Worm (Caenorhabditis elegans) whole organism, L1 larva: Measurements from ENCODE around the gene sre-26.

Experiments used
- C04F5.9 ChIP-seq: sonication (generic microtip); optimal IDR thresholded peaks from 2 replicates; lab custom pipeline; 2016; ENCODE audit warnings: missing genetic modification characterization, missing compliant biosample characterization
- C16A3.4 ChIP-seq: fragments of 150-350 bp; optimal IDR thresholded peaks from 2 replicates; lab custom pipeline; 2014; ENCODE audit warnings: missing biosample characterization, missing genetic modification characterization
- C34B4.2 ChIP-seq: sonication (generic microtip); optimal IDR thresholded peaks from 2 replicates; lab custom pipeline; 2017; ENCODE audit warnings: mild to moderate bottlenecking, missing genetic modification characterization, missing compliant biosample characterization
- Y116A8C.19 ChIP-seq: sonication (generic microtip); optimal IDR thresholded peaks from 2 replicates; lab custom pipeline; 2016; ENCODE audit warnings: missing compliant biosample characterization, missing genetic modification characterization, borderline replicate concordance
- aha-1 ChIP-seq: fragments of 150-350 bp; optimal IDR thresholded peaks from 2 replicates; lab custom pipeline; 2014; ENCODE audit warnings: missing biosample characterization, missing genetic modification characterization
- blmp-1 ChIP-seq: fragments of 150-350 bp; optimal IDR thresholded peaks from 2 replicates; lab custom pipeline; 2014; ENCODE audit warnings: missing biosample characterization, missing genetic modification characterization
- ceh-8 ChIP-seq: fragments of 200-800 bp; sonication (Bioruptor generic); optimal IDR thresholded peaks from 2 replicates; lab custom pipeline; 2018; ENCODE audit warnings: mild to moderate bottlenecking, missing genetic modification characterization, moderate library complexity, missing compliant biosample characterization
- ceh-82 ChIP-seq, 3 experiments: fragments of 150-350 bp in 1 of 3; sonication (generic microtip) in 2 of 3; optimal IDR thresholded peaks; 2 replicates each; lab custom pipeline; 2014 to 2017; ENCODE audit warnings: missing biosample characterization in 3 of 3, missing genetic modification characterization in 3 of 3
- dsc-1 ChIP-seq: sonication (generic microtip); optimal IDR thresholded peaks from 2 replicates; lab custom pipeline; 2016; ENCODE audit warnings: mild to moderate bottlenecking, missing genetic modification characterization, missing compliant biosample characterization
- efl-1 ChIP-seq, 4 experiments: fragments of 150-350 bp; optimal IDR thresholded peaks in 3 of 4; peaks in 1 of 4; 1 replicate in 1 of 4; 2 replicates in 3 of 4; lab custom pipeline; 2014; ENCODE audit warnings: missing biosample characterization in 2 of 4, missing genetic modification characterization in 2 of 4, missing genetic modification reagents in 2 of 4
- efl-3 ChIP-seq: fragments of 200-800 bp; sonication (Bioruptor generic); optimal IDR thresholded peaks from 2 replicates; lab custom pipeline; 2018; ENCODE audit warnings: mild to moderate bottlenecking, missing genetic modification characterization, missing compliant biosample characterization
- egl-27 ChIP-seq, 2 experiments: fragments of 150-350 bp in 1 of 2; sonication (generic microtip); optimal IDR thresholded peaks; 3 replicates each; lab custom pipeline; 2017 to 2018; ENCODE audit warnings: missing biosample characterization in 2 of 2, missing genetic modification characterization in 2 of 2, missing genetic modification reagents in 2 of 2
- elt-3 ChIP-seq, 6 experiments: fragments of 150-350 bp in 1 of 6; sonication (generic microtip); optimal IDR thresholded peaks; 2 replicates each; lab custom pipeline; 2017 to 2018; ENCODE audit warnings: missing biosample characterization in 6 of 6, missing genetic modification characterization in 6 of 6, inconsistent platforms in 1 of 6
- ets-5 ChIP-seq: fragments of 200-800 bp; sonication (Bioruptor generic); IDR thresholded peaks from 2 replicates; pipeline ENCODE4 v1.3.6; 2022; ENCODE audit warnings: missing genetic modification characterization, missing compliant biosample characterization
- fkh-10 ChIP-seq: sonication (generic microtip); optimal IDR thresholded peaks from 2 replicates; lab custom pipeline; 2017; ENCODE audit warnings: missing biosample characterization, missing genetic modification reagents, missing genetic modification characterization
- isw-1 ChIP-seq: fragments of 200-800 bp; sonication (Bioruptor generic); IDR thresholded peaks from 2 replicates; pipeline ENCODE4 v1.3.6; 2022; ENCODE audit warnings: missing genetic modification characterization, missing compliant biosample characterization
- lin-14 ChIP-seq: fragments of 200-800 bp; sonication (Bioruptor generic); optimal IDR thresholded peaks from 2 replicates; lab custom pipeline; 2018; ENCODE audit warnings: mild to moderate bottlenecking, missing genetic modification characterization, moderate library complexity, missing compliant biosample characterization
- lin-39 ChIP-seq: fragments of 150-350 bp; optimal IDR thresholded peaks from 2 replicates; lab custom pipeline; 2014; ENCODE audit warnings: missing biosample characterization, missing genetic modification reagents, missing genetic modification characterization
- mdl-1 ChIP-seq, 2 experiments: fragments of 150-350 bp; optimal IDR thresholded peaks; 2 replicates each; lab custom pipeline; 2014 to 2017; ENCODE audit warnings: missing biosample characterization in 2 of 2, missing genetic modification characterization in 2 of 2, inconsistent platforms in 1 of 2
- nhr-11 ChIP-seq: fragments of 150-350 bp; optimal IDR thresholded peaks from 2 replicates; lab custom pipeline; 2014; ENCODE audit warnings: missing biosample characterization, missing genetic modification characterization
- nhr-12 ChIP-seq: sonication (generic microtip); optimal IDR thresholded peaks from 2 replicates; lab custom pipeline; 2017; ENCODE audit warnings: missing biosample characterization, missing genetic modification characterization
- nhr-237 ChIP-seq: fragments of 150-350 bp; optimal IDR thresholded peaks from 2 replicates; lab custom pipeline; 2014; ENCODE audit warnings: missing biosample characterization, missing genetic modification characterization
- nhr-28 ChIP-seq: fragments of 150-350 bp; optimal IDR thresholded peaks from 2 replicates; lab custom pipeline; 2014; ENCODE audit warnings: missing biosample characterization, missing genetic modification characterization
- nhr-47 ChIP-seq: sonication (generic microtip); optimal IDR thresholded peaks from 2 replicates; lab custom pipeline; 2016; ENCODE audit warnings: mild to moderate bottlenecking, missing genetic modification characterization, moderate library complexity, missing compliant biosample characterization
- nhr-71 ChIP-seq: sonication (generic microtip); optimal IDR thresholded peaks from 2 replicates; lab custom pipeline; 2016; ENCODE audit warnings: mild to moderate bottlenecking, missing genetic modification characterization, moderate library complexity, missing compliant biosample characterization
- nhr-84 ChIP-seq: sonication (generic microtip); optimal IDR thresholded peaks from 2 replicates; lab custom pipeline; 2017; ENCODE audit warnings: missing biosample characterization, missing genetic modification characterization
- nhr-85 ChIP-seq: sonication (generic microtip); peaks from one replicate; lab custom pipeline; 2016; ENCODE audit warnings: missing genetic modification characterization, inconsistent platforms, missing compliant biosample characterization
- pag-3 ChIP-seq: sonication (generic microtip); optimal IDR thresholded peaks from 2 replicates; lab custom pipeline; 2017; ENCODE audit warnings: missing genetic modification characterization, mild to moderate bottlenecking, missing compliant biosample characterization, antibody characterized with exemption, borderline replicate concordance; ENCODE audit not compliant: insufficient read depth
- rnt-1 ChIP-seq: sonication (generic microtip); optimal IDR thresholded peaks from 2 replicates; lab custom pipeline; 2016; ENCODE audit warnings: mild to moderate bottlenecking, missing genetic modification characterization, moderate library complexity, missing compliant biosample characterization
- skn-1 ChIP-seq: fragments of 150-350 bp; optimal IDR thresholded peaks from 2 replicates; lab custom pipeline; 2014; ENCODE audit warnings: missing biosample characterization, missing genetic modification characterization
- sptf-1 ChIP-seq: fragments of 150-350 bp; optimal IDR thresholded peaks from 2 replicates; lab custom pipeline; 2014; ENCODE audit warnings: missing biosample characterization, missing genetic modification characterization
- sup-37 ChIP-seq: fragments of 200-800 bp; sonication (Bioruptor generic); optimal IDR thresholded peaks from 2 replicates; lab custom pipeline; 2018; ENCODE audit warnings: mild to moderate bottlenecking, missing genetic modification characterization, missing compliant biosample characterization
- unc-130 ChIP-seq: fragments of 150-350 bp; optimal IDR thresholded peaks from 2 replicates; lab custom pipeline; 2017; ENCODE audit warnings: missing biosample characterization, missing genetic modification characterization, inconsistent platforms
- unc-30 ChIP-seq: sonication (generic microtip); optimal IDR thresholded peaks from 2 replicates; lab custom pipeline; 2017; ENCODE audit warnings: missing biosample characterization, missing genetic modification characterization
- unc-98 ChIP-seq: fragments of 200-800 bp; sonication (Bioruptor generic); IDR thresholded peaks from 2 replicates; pipeline ENCODE4 v1.3.6; 2022; ENCODE audit warnings: missing genetic modification characterization, missing compliant biosample characterization
- vab-15 ChIP-seq: sonication (generic microtip); optimal IDR thresholded peaks from 2 replicates; lab custom pipeline; 2017; ENCODE audit warnings: missing genotype, mild to moderate bottlenecking, missing genetic modification characterization, missing compliant biosample characterization
- zag-1 ChIP-seq: fragments of 150-350 bp; optimal IDR thresholded peaks from 2 replicates; lab custom pipeline; 2014; ENCODE audit warnings: missing biosample characterization, missing genetic modification characterization
- zip-4 ChIP-seq: fragments of 200-800 bp; sonication (Bioruptor generic); optimal IDR thresholded peaks from 2 replicates; lab custom pipeline; 2018; ENCODE audit warnings: mild to moderate bottlenecking, missing genetic modification characterization, moderate library complexity, missing compliant biosample characterization

sre-26 gene

ce11 chrII:12420486-12420885 is at the start of gene sre-26:
Gene sre-26 (minus strand): TSS chrII:12420586.
- TF ChIP-seq unc-130 (tag; lab: Kevin White, UChicago) (no peak), efl-1 (optimal IDR thresholded peaks at IDR 0.05; lab: Kevin White, UChicago) (no peak), efl-1 (GFP tag; optimal IDR thresholded peaks at IDR 0.05 in 1 of 2; lab: Kevin White, UChicago) (no peak), efl-3 (GFP tag; lab: Kevin White, UChicago) (no peak), ceh-82 (tag; optimal IDR thresholded peaks at IDR 0.05; lab: Kevin White, UChicago) (no peak), mdl-1 (tag; optimal IDR thresholded peaks at IDR 0.05; lab: Kevin White, UChicago) (no peak), C04F5.9 (tag; lab: Kevin White, UChicago) (no peak), sup-37 (no peak), Y116A8C.19 (tag; lab: Kevin White, UChicago) (no peak)

ce11 chrII:12467047-12467446 is 46.7 kb upstream of the sre-26 start, which contains the start of gene srg-16:
Gene srg-16 (plus strand): TSS chrII:12467133.
- TF ChIP-seq zag-1 (no peak), Y116A8C.19 (tag; lab: Kevin White, UChicago) (no peak), fkh-10 (GFP tag; lab: Kevin White, UChicago) (no peak), aha-1 (tag; lab: Kevin White, UChicago) (no peak), unc-98 (GFP tag; lab: Robert Waterston, UW) (no peak), nhr-47 (tag; lab: Kevin White, UChicago) (no peak), ets-5 (GFP tag; lab: Robert Waterston, UW) (no peak), vab-15 (tag; lab: Kevin White, UChicago) (no peak), nhr-11 (tag; lab: Kevin White, UChicago) (no peak), isw-1 (no peak), nhr-12 (tag; lab: Kevin White, UChicago) (no peak), nhr-84 (tag; lab: Kevin White, UChicago) (no peak), C04F5.9 (tag; lab: Kevin White, UChicago) (no peak), nhr-28 (no peak)

ce11 chrII:12465557-12465956 is 45.2 kb upstream of the sre-26 start, which contains the start of gene sre-37:
Gene sre-37 (plus strand): TSS chrII:12465857.
- TF ChIP-seq lin-39 (tag; lab: Kevin White, UChicago) (no peak), sptf-1 (no peak), zip-4 (GFP tag; lab: Kevin White, UChicago) (no peak), ceh-8 (GFP tag; lab: Kevin White, UChicago) (no peak), blmp-1 (tag; lab: Kevin White, UChicago) (no peak), egl-27 (tag; optimal IDR thresholded peaks at IDR 0.05; lab: Kevin White, UChicago) (no peak), C34B4.2 (tag; lab: Kevin White, UChicago) (no peak), rnt-1 (tag; lab: Kevin White, UChicago) (no peak), elt-3 (tag; optimal IDR thresholded peaks at IDR 0.05; lab: Kevin White, UChicago) (no peak), nhr-237 (tag; lab: Kevin White, UChicago) (no peak), skn-1 (tag; lab: Kevin White, UChicago) (no peak), C16A3.4 (tag; lab: Kevin White, UChicago) (no peak)
- TF ChIP-seq, all 84 proteins: peak for 0

ce11 chrII:12462244-12462643 is 41.9 kb upstream of the sre-26 start, which contains the start of gene F15A4.2:
Gene F15A4.2 (plus strand): TSS chrII:12462544.
- TF ChIP-seq dsc-1 (tag; lab: Kevin White, UChicago) = no peak
- TF ChIP-seq rnt-1 (tag; lab: Kevin White, UChicago) = no peak
- TF ChIP-seq nhr-71 (tag; lab: Kevin White, UChicago) = no peak
- TF ChIP-seq pag-3 = no peak
- TF ChIP-seq unc-30 = no peak
- TF ChIP-seq nhr-85 = no peak
- no peak for TF ChIP-seq lin-14 (GFP tag; lab: Kevin White, UChicago)
